Worm (Caenorhabditis elegans) whole organism, late embryonic: Measurements from ENCODE around the gene qui-1.

Experiments
- pat-9 ChIP-seq: fragments of 200-800 bp; sonication (Bioruptor generic); optimal IDR thresholded peaks from 2 replicates; lab custom pipeline; 2018; ENCODE audit warnings: mild to moderate bottlenecking, missing genetic modification characterization, moderate library complexity, missing compliant biosample characterization
- pha-4 ChIP-seq: fragments of 150-350 bp; optimal IDR thresholded peaks from 2 replicates; lab custom pipeline; 2018; ENCODE audit warnings: missing biosample characterization, missing genetic modification reagents, missing genetic modification characterization
- tbx-2 ChIP-seq: sonication (generic microtip); optimal IDR thresholded peaks from 2 replicates; lab custom pipeline; 2016; ENCODE audit warnings: missing genetic modification characterization, missing compliant biosample characterization

DNA sequence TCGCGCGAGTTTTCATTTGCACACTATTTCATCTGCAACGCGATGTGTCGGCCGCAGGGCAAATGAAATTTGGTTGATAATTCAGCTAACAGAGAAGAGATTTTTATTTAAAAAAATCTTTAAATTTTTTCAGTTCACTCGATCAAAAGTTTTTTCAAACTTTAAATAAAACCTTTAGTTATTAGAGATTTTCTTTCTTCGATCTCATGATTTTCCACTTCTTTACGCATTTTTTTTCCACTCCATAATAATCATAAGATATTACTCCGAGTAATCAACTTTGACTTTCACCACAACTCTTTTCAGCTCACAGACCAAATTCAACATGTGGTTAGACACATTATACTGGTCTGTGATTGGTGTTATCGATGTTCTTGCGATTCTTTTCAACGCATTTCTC is 13.1 kb downstream of the qui-1 start, which contains the start of gene srd-10:
- TF ChIP-seq tbx-2 (tag; lab: Kevin White, UChicago) (no peak), pha-4 (tag; lab: Kevin White, UChicago) (no peak), pat-9 (tag; lab: Kevin White, UChicago) (no peak)
